Worm (Caenorhabditis elegans) whole organism, L3 larva: ENCODE measurements around the gene eri-3.

Source experiments
- aly-2 ChIP-seq: fragments of 150-350 bp; optimal IDR thresholded peaks from 2 replicates; lab custom pipeline; 2014; ENCODE audit warnings: missing biosample characterization, missing genetic modification characterization
- ceh-16 ChIP-seq: sonication (generic microtip); optimal IDR thresholded peaks from 2 replicates; lab custom pipeline; 2017; ENCODE audit warnings: missing biosample characterization, missing genetic modification characterization
- elt-3 ChIP-seq, 3 experiments: fragments of 150-350 bp in 1 of 3; sonication (generic microtip) in 2 of 3; optimal IDR thresholded peaks; 2 replicates in 2 of 3; 4 replicates in 1 of 3; lab custom pipeline; 2014 to 2017; ENCODE audit warnings: missing biosample characterization in 3 of 3, missing genetic modification characterization in 3 of 3
- fos-1 ChIP-seq: fragments of 150-350 bp; optimal IDR thresholded peaks from 2 replicates; lab custom pipeline; 2014; ENCODE audit warnings: missing biosample characterization, missing genetic modification characterization
- nhr-76 ChIP-seq: fragments of 150-350 bp; sonication (generic microtip); optimal IDR thresholded peaks from 5 replicates; lab custom pipeline; 2014; ENCODE audit warnings: missing biosample characterization, missing genetic modification characterization
- unc-62 ChIP-seq: fragments of 150-350 bp; sonication (generic microtip); optimal IDR thresholded peaks from 4 replicates; lab custom pipeline; 2014; ENCODE audit warnings: missing biosample characterization, missing genetic modification reagents, missing genetic modification characterization
- ztf-11 ChIP-seq: fragments of 150-350 bp; optimal IDR thresholded peaks from 2 replicates; lab custom pipeline; 2014; ENCODE audit warnings: missing biosample characterization, missing genetic modification characterization

ce11 chrII:1130241-1130640 lies 6.9 kb downstream of the eri-3 start:
- TF ChIP-seq ceh-16 (tag; lab: Kevin White, UChicago): no peak
- no peak for TF ChIP-seq elt-3 (tag; optimal IDR thresholded peaks at IDR 0.05; lab: Kevin White, UChicago)
- TF ChIP-seq aly-2 (tag; lab: Kevin White, UChicago): no peak
- no peak for TF ChIP-seq ztf-11 (tag; lab: Kevin White, UChicago)
- no peak for TF ChIP-seq fos-1 (tag; lab: Kevin White, UChicago)
- no peak for TF ChIP-seq unc-62 (GFP tag; lab: Kevin White, UChicago)
- no peak for TF ChIP-seq nhr-76 (tag; lab: Kevin White, UChicago)
